Worm (Caenorhabditis elegans): ENCODE measurements around the gene F09F9.3.

Gene F09F9.3

ce11 chrX:4120935-4121334 is at the start of gene F09F9.3:
Gene F09F9.3, minus strand, starts transcription at chrX:4121035.
- no peak for TF ChIP-seq ceh-13 (GFP tag; optimal IDR thresholded peaks at IDR 0.05)

DNA sequence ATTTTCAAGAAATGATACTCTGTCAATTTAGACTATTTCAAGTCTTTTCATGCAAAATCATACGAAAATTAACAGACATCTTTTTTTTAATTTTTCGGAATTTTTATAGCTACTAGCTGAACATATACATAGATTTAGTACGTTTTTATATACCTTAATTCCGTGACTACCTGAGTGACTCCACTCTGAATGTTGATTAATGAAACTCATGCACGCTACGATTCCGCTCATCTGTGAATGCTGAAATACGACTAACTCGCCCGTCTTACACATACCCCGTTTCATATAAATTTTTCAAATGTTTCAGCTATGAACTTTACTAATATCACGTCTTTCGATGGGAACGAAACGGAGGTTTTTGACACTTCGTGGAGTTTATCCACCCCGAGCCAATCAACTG is 46.3 kb upstream of the F09F9.3 start, which contains the start of gene ZK470.14:
Gene ZK470.14 (plus strand): TSS at position 301 of the 400 bp plus-strand sequence.
- TF ChIP-seq B0310.2 (tag; optimal IDR thresholded peaks at IDR 0.05) (no peak), ceh-13 (GFP tag; optimal IDR thresholded peaks at IDR 0.05) (no peak), ama-1 (optimal IDR thresholded peaks at IDR 0.05) (no peak), hmg-4 (GFP tag; optimal IDR thresholded peaks at IDR 0.05) (no peak), tbx-11 (GFP tag; IDR thresholded peaks at IDR 0.05) (no peak), tbx-37 (GFP tag; conservative IDR thresholded peaks at IDR 0.05) (no peak), F13C5.2 (tag; optimal IDR thresholded peaks at IDR 0.05) (no peak)

ce11 chrX:4163391-4163790 is 42.6 kb upstream of the F09F9.3 start, which contains the start of gene ZK470.1:
Gene ZK470.1, plus strand, starts transcription at chrX:4163691.
- no peak for TF ChIP-seq ets-7 (tag; optimal IDR thresholded peaks at IDR 0.05)
- no peak for TF ChIP-seq B0310.2 (tag; optimal IDR thresholded peaks at IDR 0.05)
- TF ChIP-seq hmbx-1 (tag; optimal IDR thresholded peaks at IDR 0.05) = no peak
- no peak for TF ChIP-seq tbx-37 (GFP tag; conservative IDR thresholded peaks at IDR 0.05)

- TF ChIP-seq ceh-13 (GFP tag; optimal IDR thresholded peaks at IDR 0.05) (no peak), hnd-1 (tag; optimal IDR thresholded peaks at IDR 0.05) (no peak), sea-1 (GFP tag; conservative IDR thresholded peaks at IDR 0.05) (no peak), flt-1 (GFP tag; IDR thresholded peaks at IDR 0.05) (no peak), ets-7 (tag; optimal IDR thresholded peaks at IDR 0.05) (no peak), hmbx-1 (tag; optimal IDR thresholded peaks at IDR 0.05) (no peak), hmg-4 (GFP tag; optimal IDR thresholded peaks at IDR 0.05) (no peak), tbx-37 (GFP tag; conservative IDR thresholded peaks at IDR 0.05) (no peak), tbx-11 (GFP tag; IDR thresholded peaks at IDR 0.05) (no peak), pes-1 (GFP tag; IDR thresholded peaks at IDR 0.05) (no peak), F13C5.2 (tag; optimal IDR thresholded peaks at IDR 0.05) (no peak), ceh-36 (tag; optimal IDR thresholded peaks at IDR 0.05) (no peak), scrt-1 (GFP tag; IDR thresholded peaks at IDR 0.05) (no peak), ama-1 (optimal IDR thresholded peaks at IDR 0.05) (no peak), B0310.2 (tag; optimal IDR thresholded peaks at IDR 0.05) (no peak), aly-1 (tag; optimal IDR thresholded peaks at IDR 0.05) (no peak), tra-4 (tag; optimal IDR thresholded peaks at IDR 0.05) (no peak)
These were observed 41.1 kb upstream of the F09F9.3 start for ce11 chrX:4161938-4162337.

DNA sequence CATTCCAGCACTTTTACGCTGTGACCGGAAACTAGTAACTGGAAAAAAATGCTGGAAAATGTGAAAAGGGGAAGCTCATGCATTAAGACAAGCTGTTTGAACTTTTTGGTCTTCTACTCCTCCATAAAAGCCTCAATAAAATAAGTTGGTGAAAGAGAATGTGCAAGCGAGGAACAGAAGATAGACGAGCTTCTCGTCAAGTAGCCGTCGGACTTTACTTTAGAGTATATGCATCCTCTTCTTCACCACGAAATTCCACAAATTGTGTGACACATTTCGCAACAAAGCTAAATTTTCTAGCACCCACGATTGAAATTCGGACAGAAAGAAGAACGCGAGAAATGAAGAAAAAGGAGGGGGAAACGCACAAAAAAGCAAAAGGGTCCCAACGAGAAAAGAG is 39.1 kb upstream of the F09F9.3 start:
- TF ChIP-seq tra-4 (tag; optimal IDR thresholded peaks at IDR 0.05) (no peak), flt-1 (GFP tag; IDR thresholded peaks at IDR 0.05) (no peak), pes-1 (GFP tag; IDR thresholded peaks at IDR 0.05) (no peak), hmg-4 (GFP tag; optimal IDR thresholded peaks at IDR 0.05) (no peak), hmbx-1 (tag; optimal IDR thresholded peaks at IDR 0.05) (no peak), aly-1 (tag; optimal IDR thresholded peaks at IDR 0.05) (no peak), scrt-1 (GFP tag; IDR thresholded peaks at IDR 0.05) (no peak), hnd-1 (tag; optimal IDR thresholded peaks at IDR 0.05) (no peak), tbx-11 (GFP tag; IDR thresholded peaks at IDR 0.05) (no peak), ets-7 (tag; optimal IDR thresholded peaks at IDR 0.05) (no peak), B0310.2 (tag; optimal IDR thresholded peaks at IDR 0.05) (no peak), tbx-37 (GFP tag; conservative IDR thresholded peaks at IDR 0.05) (no peak), ceh-13 (GFP tag; optimal IDR thresholded peaks at IDR 0.05) (no peak), F13C5.2 (tag; optimal IDR thresholded peaks at IDR 0.05) (no peak), ceh-36 (tag; optimal IDR thresholded peaks at IDR 0.05) (no peak), ama-1 (optimal IDR thresholded peaks at IDR 0.05) (no peak)

DNA sequence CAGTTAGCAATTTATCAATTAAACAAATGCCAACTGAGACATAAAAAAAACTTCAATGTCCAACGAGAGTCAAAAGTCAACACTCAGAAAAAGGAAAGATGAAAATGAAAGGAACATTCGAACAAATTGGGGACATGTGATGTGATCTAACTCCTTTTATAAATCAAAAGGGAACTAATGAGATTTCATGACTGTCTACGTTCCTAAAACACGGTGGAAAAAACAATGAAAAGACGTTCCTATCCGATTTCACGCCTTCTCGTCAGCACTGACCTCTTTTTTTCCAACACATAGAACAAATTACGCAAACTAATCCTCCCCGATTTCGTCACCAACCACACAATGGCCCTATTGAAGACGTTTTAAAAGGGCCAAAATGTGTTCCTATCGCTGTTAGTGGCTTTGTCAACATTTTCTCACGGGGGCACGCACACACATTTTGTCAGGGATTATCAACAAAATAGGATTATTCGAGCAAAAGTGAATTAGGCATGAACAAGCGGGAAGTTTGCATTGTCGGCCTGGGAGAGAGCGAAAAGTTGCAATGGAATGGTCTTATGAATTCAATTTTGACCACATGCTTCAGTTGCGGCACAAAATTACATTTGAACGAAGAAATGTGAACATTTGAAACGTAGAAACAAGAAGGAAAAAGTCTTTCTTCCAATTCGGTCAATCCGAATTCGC is 38.5 kb upstream of the F09F9.3 start:
- TF ChIP-seq ets-7 (tag; optimal IDR thresholded peaks at IDR 0.05) = no peak

ce11 chrX:4157896-4158295 is 37.1 kb upstream of the F09F9.3 start:
- TF ChIP-seq pes-1 (GFP tag; IDR thresholded peaks at IDR 0.05) (no peak), F13C5.2 (tag; optimal IDR thresholded peaks at IDR 0.05) (peak; percentile 14), tbx-37 (GFP tag; conservative IDR thresholded peaks at IDR 0.05) (no peak), scrt-1 (GFP tag; IDR thresholded peaks at IDR 0.05) (0 out of 2 replicates have a peak, but pooled peaks have one; percentile 53), flt-1 (GFP tag; IDR thresholded peaks at IDR 0.05) (no peak), ceh-36 (tag; optimal IDR thresholded peaks at IDR 0.05) (no peak), ets-7 (tag; optimal IDR thresholded peaks at IDR 0.05) (no peak), aly-1 (tag; optimal IDR thresholded peaks at IDR 0.05) (no peak), B0310.2 (tag; optimal IDR thresholded peaks at IDR 0.05) (no peak), hmbx-1 (tag; optimal IDR thresholded peaks at IDR 0.05) (no peak), hmg-4 (GFP tag; optimal IDR thresholded peaks at IDR 0.05) (peak; percentile 78), tbx-11 (GFP tag; IDR thresholded peaks at IDR 0.05) (no peak)

DNA sequence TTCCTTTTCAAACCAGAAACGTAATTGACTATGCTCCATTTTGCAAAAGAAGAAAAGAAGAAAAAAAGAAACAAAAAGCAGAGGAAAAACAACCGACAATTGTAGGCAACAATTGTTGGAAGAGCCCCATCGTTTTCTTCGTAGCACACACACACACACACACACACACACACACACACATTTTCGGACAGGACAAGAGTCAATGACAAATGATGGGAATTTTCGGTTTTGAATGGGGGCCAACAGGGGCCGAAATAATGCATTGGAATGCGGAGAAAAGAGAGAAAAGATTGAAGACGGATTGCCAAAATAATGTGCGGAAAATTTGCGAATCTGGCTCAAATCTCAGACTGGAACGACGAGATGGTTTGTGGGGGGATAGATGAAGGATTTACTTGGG is 33.9 kb upstream of the F09F9.3 start:
- TF ChIP-seq scrt-1 (GFP tag; IDR thresholded peaks at IDR 0.05) = no peak
- TF ChIP-seq flt-1 (GFP tag; IDR thresholded peaks at IDR 0.05) = no peak
- TF ChIP-seq ets-7 (tag; optimal IDR thresholded peaks at IDR 0.05) = no peak

- TF ChIP-seq pes-1 (GFP tag; IDR thresholded peaks at IDR 0.05) = no peak
- no peak for TF ChIP-seq hnd-1 (tag; optimal IDR thresholded peaks at IDR 0.05)
- no peak for TF ChIP-seq F13C5.2 (tag; optimal IDR thresholded peaks at IDR 0.05)
- no peak for TF ChIP-seq hmbx-1 (tag; optimal IDR thresholded peaks at IDR 0.05)
- TF ChIP-seq B0310.2 (tag; optimal IDR thresholded peaks at IDR 0.05) = no peak
- TF ChIP-seq flt-1 (GFP tag; IDR thresholded peaks at IDR 0.05) = no peak
- TF ChIP-seq tra-4 (tag; optimal IDR thresholded peaks at IDR 0.05) = no peak
- TF ChIP-seq hmg-4 (GFP tag; optimal IDR thresholded peaks at IDR 0.05) = no peak
- TF ChIP-seq tbx-11 (GFP tag; IDR thresholded peaks at IDR 0.05) = no peak
- TF ChIP-seq ets-7 (tag; optimal IDR thresholded peaks at IDR 0.05) = no peak
These were observed 32.5 kb upstream of the F09F9.3 start, which contains the start of gene nck-1 for ce11 chrX:4153343-4153742. Gene nck-1, minus strand, starts transcription at chrX:4153443.
